Worm (Caenorhabditis elegans) whole organism, midembryonic: ENCODE results near the gene fbxa-147.

Experiments
- T22C8.4 ChIP-seq: fragments of 200-800 bp; sonication (Bioruptor generic); IDR thresholded peaks from 2 replicates; pipeline ENCODE4 v1.3.6; 2022; ENCODE audit warnings: missing genetic modification characterization, missing compliant biosample characterization
- cog-1 ChIP-seq: sonication (generic microtip); optimal IDR thresholded peaks from 2 replicates; lab custom pipeline; 2016; ENCODE audit warnings: missing genetic modification characterization, missing compliant biosample characterization
- flt-1 ChIP-seq: fragments of 200-800 bp; sonication (Bioruptor generic); IDR thresholded peaks from 2 replicates; pipeline ENCODE4 v1.3.6; 2022; ENCODE audit warnings: missing genetic modification characterization, missing compliant biosample characterization
- klf-2 ChIP-seq: fragments of 200-800 bp; sonication (Bioruptor generic); conservative IDR thresholded peaks from 2 replicates; pipeline ENCODE4 v1.3.6; 2022; ENCODE audit warnings: missing genetic modification reagents, missing genetic modification characterization, missing compliant biosample characterization
- med-1 ChIP-seq: sonication (generic microtip); optimal IDR thresholded peaks from 2 replicates; lab custom pipeline; 2017; ENCODE audit warnings: missing genetic modification characterization, mild to moderate bottlenecking, missing compliant biosample characterization, antibody characterized with exemption, missing genetic modification reagents; ENCODE audit not compliant: insufficient read depth
- ref-1 ChIP-seq: fragments of 200-800 bp; sonication (Bioruptor generic); conservative IDR thresholded peaks from 2 replicates; pipeline ENCODE4 v1.3.6; 2022; ENCODE audit warnings: missing genetic modification reagents, missing genetic modification characterization, missing compliant biosample characterization
- tab-1 ChIP-seq: fragments of 200-800 bp; sonication (Bioruptor generic); IDR thresholded peaks from 2 replicates; pipeline ENCODE4 v1.3.6; 2022; ENCODE audit warnings: missing genetic modification characterization, missing compliant biosample characterization
- ztf-23 ChIP-seq: fragments of 200-800 bp; sonication (Bioruptor generic); IDR thresholded peaks from 2 replicates; pipeline ENCODE4 v1.3.6; 2022; ENCODE audit warnings: missing genetic modification reagents, missing genetic modification characterization, missing compliant biosample characterization
- ztf-29 ChIP-seq: fragments of 200-800 bp; sonication (Bioruptor generic); IDR thresholded peaks from 2 replicates; pipeline ENCODE4 v1.3.6; 2022; ENCODE audit warnings: missing genetic modification reagents, missing genetic modification characterization, missing compliant biosample characterization

Gene fbxa-147

DNA sequence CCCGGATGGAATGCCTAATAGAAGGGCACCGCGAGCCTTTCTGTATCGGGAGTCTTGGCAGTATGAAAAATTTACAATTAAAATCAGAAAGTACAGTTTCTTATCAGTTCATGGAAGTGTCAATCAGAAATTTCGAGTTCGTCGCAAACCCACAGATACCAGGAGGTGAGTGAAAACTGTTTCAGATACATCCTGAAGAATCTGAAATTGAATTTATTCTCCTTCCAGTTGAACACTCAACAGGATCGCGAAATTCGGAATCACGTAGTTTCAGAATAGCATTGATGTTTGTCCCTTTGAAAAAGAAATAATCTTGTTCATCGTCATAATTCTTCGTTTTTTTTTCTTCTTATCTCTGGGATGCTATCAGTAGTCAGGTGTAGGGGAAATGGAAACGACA is at the start of gene fbxa-147:
TSS of gene fbxa-147 (plus strand) at position 386 of the 400 bp plus-strand sequence.
- no peak for TF ChIP-seq T22C8.4 (GFP tag; lab: Robert Waterston, UW)
- no peak for TF ChIP-seq cog-1

DNA sequence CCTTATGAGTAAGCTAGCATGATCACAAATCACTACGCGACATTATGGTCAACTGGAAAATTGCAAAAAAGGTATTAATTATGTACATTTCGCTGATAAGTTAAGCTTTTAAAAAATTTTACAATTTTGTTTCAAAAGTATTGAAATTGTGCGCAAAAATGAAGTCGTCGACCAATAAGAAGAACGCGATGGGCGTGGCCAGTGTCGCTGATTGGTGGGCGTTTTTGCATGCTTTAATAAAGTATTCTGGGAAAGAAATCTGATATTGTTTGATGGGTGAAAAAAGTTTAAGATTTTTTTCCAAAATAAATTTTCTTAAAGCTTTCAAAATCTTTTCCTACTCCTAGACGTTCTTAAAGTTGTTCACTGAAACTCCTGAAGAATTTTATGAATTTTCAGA is 38.0 kb upstream of the fbxa-147 start:
- TF ChIP-seq med-1 (GFP tag; lab: Kevin White, UChicago) (no peak), tab-1 (GFP tag; lab: Robert Waterston, UW) (no peak), cog-1 (no peak), ref-1 (GFP tag; lab: Robert Waterston, UW) (no peak), ztf-23 (no peak), klf-2 (GFP tag; lab: Robert Waterston, UW) (no peak), T22C8.4 (GFP tag; lab: Robert Waterston, UW) (no peak), flt-1 (GFP tag; lab: Robert Waterston, UW) (no peak), ztf-29 (GFP tag; lab: Robert Waterston, UW) (no peak)

DNA sequence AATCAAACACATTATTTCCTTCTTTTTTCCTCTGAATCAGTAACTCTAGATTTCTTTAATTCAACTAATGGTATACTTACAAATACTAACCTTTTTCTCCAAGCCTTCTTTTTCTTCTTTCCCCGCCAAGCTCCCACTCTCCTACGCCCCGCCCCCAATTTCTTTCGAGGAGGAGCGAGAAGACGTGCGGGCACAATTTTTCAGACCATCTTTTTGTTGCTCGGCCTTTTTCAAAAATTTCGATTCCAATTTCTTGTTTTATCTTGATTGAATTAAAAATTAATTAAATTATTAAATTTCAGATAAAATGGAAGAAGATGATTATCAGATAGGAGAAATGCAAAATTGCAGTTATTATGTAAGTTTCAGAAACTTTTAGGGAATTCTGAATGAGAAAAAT is 36.3 kb upstream of the fbxa-147 start, which contains the start of gene C47E8.3:
TSS of gene C47E8.3 (plus strand) at position 301 of the 400 bp plus-strand sequence.
- TF ChIP-seq flt-1 (GFP tag; lab: Robert Waterston, UW) (no peak), ztf-29 (GFP tag; lab: Robert Waterston, UW) (no peak), T22C8.4 (GFP tag; lab: Robert Waterston, UW) (no peak), tab-1 (GFP tag; lab: Robert Waterston, UW) (no peak), med-1 (GFP tag; lab: Kevin White, UChicago) (no peak), cog-1 (no peak), ref-1 (GFP tag; lab: Robert Waterston, UW) (no peak), klf-2 (GFP tag; lab: Robert Waterston, UW) (no peak), ztf-23 (no peak)

DNA sequence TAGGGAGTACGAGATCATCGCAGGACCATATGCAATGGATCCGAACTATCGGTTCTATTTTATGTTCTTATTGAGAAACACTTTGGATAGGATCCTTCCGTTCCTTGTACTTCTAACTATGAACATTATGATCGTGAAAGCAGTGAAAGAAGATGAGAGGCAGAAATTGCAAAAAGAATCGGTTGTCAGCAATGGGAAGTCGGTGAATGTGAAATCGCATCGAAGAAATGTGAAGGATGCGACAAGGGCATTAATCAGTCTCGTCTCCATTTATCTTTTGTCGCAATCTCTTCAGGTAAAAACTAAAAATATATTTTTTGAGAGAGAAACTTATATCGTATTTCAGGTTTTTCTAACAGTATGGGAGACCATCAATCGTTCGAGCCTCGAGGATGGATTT is 33.4 kb upstream of the fbxa-147 start:
- TF ChIP-seq T22C8.4 (GFP tag; lab: Robert Waterston, UW), result no peak

DNA sequence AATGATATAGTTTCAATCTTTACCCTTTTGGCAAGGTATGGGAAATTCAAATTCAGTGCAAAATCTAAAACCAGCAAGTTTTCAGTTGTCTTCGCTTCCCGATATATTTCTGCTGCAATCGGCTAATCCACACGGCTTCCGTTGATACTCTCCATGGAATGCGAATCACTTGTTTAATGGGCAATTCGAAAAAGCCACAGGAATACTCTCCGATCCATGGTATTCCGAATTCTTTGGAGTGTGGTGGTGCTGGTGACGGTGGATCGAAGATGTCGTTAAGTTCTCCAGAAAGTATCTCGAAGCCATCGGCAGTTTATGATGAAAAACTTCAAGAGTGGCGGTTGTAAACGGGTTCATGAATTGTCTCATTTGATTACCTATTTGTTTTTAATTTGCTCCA is 33.0 kb upstream of the fbxa-147 start:
- TF ChIP-seq med-1 (GFP tag; lab: Kevin White, UChicago) (no peak), tab-1 (GFP tag; lab: Robert Waterston, UW) (no peak), T22C8.4 (GFP tag; lab: Robert Waterston, UW) (no peak), flt-1 (GFP tag; lab: Robert Waterston, UW) (no peak), klf-2 (GFP tag; lab: Robert Waterston, UW) (no peak)

DNA sequence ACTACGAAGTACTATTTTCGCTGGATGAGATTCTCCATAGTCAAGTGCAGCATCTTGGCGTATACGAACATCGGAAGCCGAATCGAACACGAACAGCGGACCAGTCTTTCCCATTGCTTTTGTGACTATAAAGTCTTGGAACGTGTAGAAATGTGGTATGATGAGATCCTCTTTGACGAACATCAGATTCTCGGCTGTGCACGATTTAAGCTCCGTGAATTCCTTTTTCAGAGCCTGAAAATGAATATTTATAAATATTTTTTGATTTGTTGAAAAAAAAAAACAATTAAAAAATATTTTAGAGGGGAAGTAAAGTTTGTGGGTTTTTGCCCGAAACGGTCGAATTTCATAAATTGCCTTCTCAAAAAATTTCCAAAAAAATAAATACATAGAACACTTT is 32.4 kb upstream of the fbxa-147 start:
- TF ChIP-seq med-1 (GFP tag; lab: Kevin White, UChicago), result no peak
- no peak for TF ChIP-seq ztf-29 (GFP tag; lab: Robert Waterston, UW)
- no peak for TF ChIP-seq tab-1 (GFP tag; lab: Robert Waterston, UW)
- no peak for TF ChIP-seq flt-1 (GFP tag; lab: Robert Waterston, UW)
- TF ChIP-seq T22C8.4 (GFP tag; lab: Robert Waterston, UW), result no peak
- TF ChIP-seq klf-2 (GFP tag; lab: Robert Waterston, UW), result no peak
- TF ChIP-seq cog-1, result no peak
- TF ChIP-seq ref-1 (GFP tag; lab: Robert Waterston, UW), result no peak
- TF ChIP-seq ztf-23, result no peak

DNA sequence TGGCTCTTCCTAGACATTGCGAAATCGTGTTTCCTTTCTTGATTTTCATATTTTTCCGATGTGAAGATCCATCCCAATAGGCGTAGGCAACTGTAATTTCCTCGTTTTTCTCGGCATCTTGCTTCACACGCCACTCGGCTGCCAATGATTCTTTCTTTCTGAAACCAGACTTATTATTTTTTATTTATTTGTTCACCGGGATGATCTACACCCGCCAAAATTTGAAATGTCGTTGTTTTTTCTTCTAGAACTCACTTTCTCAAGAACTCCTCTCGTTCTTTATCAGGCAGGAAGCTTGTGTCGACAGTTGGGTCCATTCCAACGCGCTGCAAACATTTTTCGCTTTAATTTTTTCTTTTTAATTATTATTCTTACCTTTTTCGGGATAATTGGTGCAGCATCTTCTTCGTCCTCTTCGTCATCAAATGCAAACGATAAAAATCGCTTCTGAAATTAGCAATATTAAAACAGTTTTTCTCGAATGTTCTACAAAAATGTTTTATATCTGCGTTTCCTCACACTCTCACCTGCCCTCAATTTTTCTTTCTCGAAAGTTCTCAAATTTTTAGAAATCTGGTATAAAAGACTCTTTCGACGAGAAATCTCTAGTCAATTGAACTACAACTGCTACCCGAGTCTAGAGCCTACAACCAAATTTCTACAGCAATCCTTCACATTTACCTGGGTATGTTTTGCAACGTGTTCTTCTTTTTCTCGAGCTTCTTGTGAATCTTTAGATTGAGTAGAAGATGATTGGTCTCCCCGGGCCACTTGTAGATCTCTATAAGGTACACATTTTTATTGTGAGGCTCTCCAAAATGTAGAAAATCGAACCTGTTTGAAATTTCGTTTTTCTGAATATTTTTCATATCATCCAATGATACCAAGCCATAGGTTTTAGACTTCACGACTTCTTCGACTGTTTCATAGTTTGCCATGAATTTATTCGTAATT is 31.7 kb upstream of the fbxa-147 start, which contains the start of gene hsp-90:
TSS of gene hsp-90 (plus strand) at position 560 of the 954 bp plus-strand sequence.
- TF ChIP-seq ztf-23 (no peak), ref-1 (GFP tag; lab: Robert Waterston, UW) (no peak), klf-2 (GFP tag; lab: Robert Waterston, UW) (no peak), med-1 (GFP tag; lab: Kevin White, UChicago) (no peak), ztf-29 (GFP tag; lab: Robert Waterston, UW) (no peak), tab-1 (GFP tag; lab: Robert Waterston, UW) (no peak), flt-1 (GFP tag; lab: Robert Waterston, UW) (no peak), T22C8.4 (GFP tag; lab: Robert Waterston, UW) (no peak), cog-1 (no peak)

DNA sequence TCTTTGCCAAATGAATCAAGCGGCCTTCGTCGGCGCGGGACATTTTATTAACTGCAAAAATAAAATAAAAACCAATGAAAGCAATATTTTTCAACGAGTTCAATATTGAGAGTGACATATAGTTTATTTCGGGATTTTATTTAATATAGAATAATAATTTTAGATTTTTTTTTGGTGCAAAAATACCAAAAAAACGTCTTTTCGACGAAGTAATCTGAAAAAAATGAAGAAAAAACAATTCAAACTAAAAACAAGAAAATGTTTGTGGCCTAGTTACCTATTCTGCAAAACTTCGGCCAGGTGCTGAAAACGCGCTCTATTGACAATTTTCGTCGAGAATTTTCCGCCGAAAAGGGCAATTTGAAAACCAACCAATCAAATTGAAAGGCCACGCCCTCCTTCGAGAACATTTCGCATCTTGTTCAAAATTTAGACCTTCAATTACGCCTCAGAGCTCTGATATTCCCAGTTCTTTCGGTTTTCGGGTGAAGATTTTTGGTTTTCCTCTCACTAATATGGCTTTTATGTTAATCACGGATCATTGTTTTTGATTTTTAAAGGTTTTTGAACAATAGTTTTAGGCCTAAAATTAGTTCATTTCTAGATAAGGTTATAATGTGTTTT is 30.8 kb upstream of the fbxa-147 start, which contains the start of gene C47E8.4:
TSS of gene C47E8.4 (minus strand) at position 51 of the 624 bp plus-strand sequence.
- TF ChIP-seq med-1 (GFP tag; lab: Kevin White, UChicago) (no peak), ztf-29 (GFP tag; lab: Robert Waterston, UW) (no peak), T22C8.4 (GFP tag; lab: Robert Waterston, UW) (0 out of 2 replicates have a peak, but pooled peaks have one; percentile 50), ztf-23 (peak; percentile 88), ref-1 (GFP tag; lab: Robert Waterston, UW) (no peak), tab-1 (GFP tag; lab: Robert Waterston, UW) (no peak), flt-1 (GFP tag; lab: Robert Waterston, UW) (peak; percentile 69), klf-2 (GFP tag; lab: Robert Waterston, UW) (no peak), cog-1 (peak; percentile 90)
